Worm (Caenorhabditis elegans) whole organism, L1 larva: ENCODE results near the gene nhr-4.

ENCODE experiments used
- C34B4.2 ChIP-seq: sonication (generic microtip); optimal IDR thresholded peaks from 2 replicates; lab custom pipeline; 2017; ENCODE audit warnings: mild to moderate bottlenecking, missing genetic modification characterization, missing compliant biosample characterization
- Y116A8C.19 ChIP-seq: sonication (generic microtip); optimal IDR thresholded peaks from 2 replicates; lab custom pipeline; 2016; ENCODE audit warnings: missing compliant biosample characterization, missing genetic modification characterization, borderline replicate concordance
- ceh-8 ChIP-seq: fragments of 200-800 bp; sonication (Bioruptor generic); optimal IDR thresholded peaks from 2 replicates; lab custom pipeline; 2018; ENCODE audit warnings: mild to moderate bottlenecking, missing genetic modification characterization, moderate library complexity, missing compliant biosample characterization
- ceh-88 ChIP-seq: fragments of 200-800 bp; sonication (Bioruptor generic); IDR thresholded peaks from 2 replicates; pipeline ENCODE4 v1.3.6; 2022; ENCODE audit warnings: missing genetic modification characterization, missing compliant biosample characterization
- ceh-90 ChIP-seq: sonication (generic microtip); optimal IDR thresholded peaks from 2 replicates; lab custom pipeline; 2016; ENCODE audit warnings: missing genetic modification characterization, missing compliant biosample characterization
- dpl-1 ChIP-seq, 3 experiments: fragments of 150-350 bp in 2 of 3; sonication (generic microtip) in 1 of 3; optimal IDR thresholded peaks; 2 replicates each; lab custom pipeline; 2014 to 2017; ENCODE audit warnings: missing biosample characterization in 3 of 3, missing genetic modification characterization in 3 of 3, missing genetic modification reagents in 3 of 3
- efl-1 ChIP-seq, 4 experiments: fragments of 150-350 bp; optimal IDR thresholded peaks in 3 of 4; peaks in 1 of 4; 1 replicate in 1 of 4; 2 replicates in 3 of 4; lab custom pipeline; 2014; ENCODE audit warnings: missing biosample characterization in 2 of 4, missing genetic modification characterization in 2 of 4, missing genetic modification reagents in 2 of 4
- egl-13 ChIP-seq: sonication (generic microtip); optimal IDR thresholded peaks from 2 replicates; lab custom pipeline; 2016; ENCODE audit warnings: missing genotype, missing genetic modification reagents, missing genetic modification characterization, missing compliant biosample characterization
- egl-27 ChIP-seq, 2 experiments: fragments of 150-350 bp in 1 of 2; sonication (generic microtip); optimal IDR thresholded peaks; 3 replicates each; lab custom pipeline; 2017 to 2018; ENCODE audit warnings: missing biosample characterization in 2 of 2, missing genetic modification characterization in 2 of 2, missing genetic modification reagents in 2 of 2
- fkh-10 ChIP-seq: sonication (generic microtip); optimal IDR thresholded peaks from 2 replicates; lab custom pipeline; 2017; ENCODE audit warnings: missing biosample characterization, missing genetic modification reagents, missing genetic modification characterization
- fkh-8 ChIP-seq: sonication (generic microtip); optimal IDR thresholded peaks from 2 replicates; lab custom pipeline; 2016; ENCODE audit warnings: mild to moderate bottlenecking, missing genetic modification characterization, missing compliant biosample characterization
- fos-1 ChIP-seq: fragments of 150-350 bp; optimal IDR thresholded peaks from 2 replicates; lab custom pipeline; 2014; ENCODE audit warnings: missing biosample characterization, missing genetic modification characterization
- hpl-2 ChIP-seq: fragments of 150-350 bp; optimal IDR thresholded peaks from 2 replicates; lab custom pipeline; 2014; ENCODE audit warnings: missing biosample characterization, missing genetic modification reagents, missing genetic modification characterization
- irx-1 ChIP-seq: sonication (generic microtip); optimal IDR thresholded peaks from 2 replicates; lab custom pipeline; 2016; ENCODE audit warnings: missing genetic modification characterization, missing compliant biosample characterization
- isw-1 ChIP-seq: fragments of 200-800 bp; sonication (Bioruptor generic); IDR thresholded peaks from 2 replicates; pipeline ENCODE4 v1.3.6; 2022; ENCODE audit warnings: missing genetic modification characterization, missing compliant biosample characterization
- lin-13 ChIP-seq: fragments of 150-350 bp; optimal IDR thresholded peaks from 2 replicates; lab custom pipeline; 2014; ENCODE audit warnings: missing biosample characterization, missing genetic modification reagents, missing genetic modification characterization
- lin-15B ChIP-seq: fragments of 150-350 bp; sonication (generic microtip); optimal IDR thresholded peaks from 3 replicates; lab custom pipeline; 2014; ENCODE audit warnings: missing biosample characterization, missing genetic modification characterization
- mdl-1 ChIP-seq, 2 experiments: fragments of 150-350 bp; optimal IDR thresholded peaks; 2 replicates each; lab custom pipeline; 2014 to 2017; ENCODE audit warnings: missing biosample characterization in 2 of 2, missing genetic modification characterization in 2 of 2, inconsistent platforms in 1 of 2
- nhr-19 ChIP-seq: fragments of 200-800 bp; sonication (Bioruptor generic); conservative IDR thresholded peaks from 2 replicates; pipeline ENCODE4 v1.3.6; 2022; ENCODE audit warnings: missing genetic modification characterization, missing compliant biosample characterization
- nhr-237 ChIP-seq: fragments of 150-350 bp; optimal IDR thresholded peaks from 2 replicates; lab custom pipeline; 2014; ENCODE audit warnings: missing biosample characterization, missing genetic modification characterization
- nhr-47 ChIP-seq: sonication (generic microtip); optimal IDR thresholded peaks from 2 replicates; lab custom pipeline; 2016; ENCODE audit warnings: mild to moderate bottlenecking, missing genetic modification characterization, moderate library complexity, missing compliant biosample characterization
- nhr-71 ChIP-seq: sonication (generic microtip); optimal IDR thresholded peaks from 2 replicates; lab custom pipeline; 2016; ENCODE audit warnings: mild to moderate bottlenecking, missing genetic modification characterization, moderate library complexity, missing compliant biosample characterization
- nhr-76 ChIP-seq: sonication (generic microtip); optimal IDR thresholded peaks from 2 replicates; lab custom pipeline; 2017; ENCODE audit warnings: missing biosample characterization, missing genetic modification characterization
- pax-3 ChIP-seq: fragments of 200-800 bp; sonication (Bioruptor generic); optimal IDR thresholded peaks from 2 replicates; lab custom pipeline; 2018; ENCODE audit warnings: mild to moderate bottlenecking, missing genetic modification characterization, moderate library complexity, missing compliant biosample characterization
- snu-23 ChIP-seq: sonication (generic microtip); optimal IDR thresholded peaks from 2 replicates; lab custom pipeline; 2016; ENCODE audit warnings: missing genetic modification characterization, missing compliant biosample characterization
- sox-4 ChIP-seq: sonication (generic microtip); optimal IDR thresholded peaks from 2 replicates; lab custom pipeline; 2016; ENCODE audit warnings: missing genetic modification characterization, missing compliant biosample characterization
- sup-37 ChIP-seq: fragments of 200-800 bp; sonication (Bioruptor generic); optimal IDR thresholded peaks from 2 replicates; lab custom pipeline; 2018; ENCODE audit warnings: mild to moderate bottlenecking, missing genetic modification characterization, missing compliant biosample characterization
- swsn-7 ChIP-seq: sonication (generic microtip); optimal IDR thresholded peaks from 2 replicates; lab custom pipeline; 2016; ENCODE audit warnings: missing genetic modification characterization, missing compliant biosample characterization
- tbx-2 ChIP-seq: sonication (generic microtip); optimal IDR thresholded peaks from 2 replicates; lab custom pipeline; 2016; ENCODE audit warnings: missing genetic modification characterization, missing compliant biosample characterization
- tlp-1 ChIP-seq: fragments of 150-350 bp; optimal IDR thresholded peaks from 2 replicates; lab custom pipeline; 2014; ENCODE audit warnings: missing biosample characterization, missing genetic modification characterization
- unc-30 ChIP-seq: sonication (generic microtip); optimal IDR thresholded peaks from 2 replicates; lab custom pipeline; 2017; ENCODE audit warnings: missing biosample characterization, missing genetic modification characterization
- unc-62 ChIP-seq: fragments of 150-350 bp; optimal IDR thresholded peaks from 2 replicates; lab custom pipeline; 2014; ENCODE audit warnings: missing biosample characterization, missing genetic modification reagents, missing genetic modification characterization
- unc-98 ChIP-seq: fragments of 200-800 bp; sonication (Bioruptor generic); IDR thresholded peaks from 2 replicates; pipeline ENCODE4 v1.3.6; 2022; ENCODE audit warnings: missing genetic modification characterization, missing compliant biosample characterization
- xbp-1 ChIP-seq: sonication (generic microtip); optimal IDR thresholded peaks from 2 replicates; lab custom pipeline; 2016; ENCODE audit warnings: missing genetic modification characterization, missing compliant biosample characterization
- ztf-11 ChIP-seq, 2 experiments: sonication (generic microtip); optimal IDR thresholded peaks; 2 replicates each; lab custom pipeline; 2016 to 2017; ENCODE audit warnings: missing genetic modification characterization in 2 of 2, missing biosample characterization in 1 of 2, missing compliant biosample characterization in 1 of 2
- ztf-4 ChIP-seq: fragments of 150-350 bp; optimal IDR thresholded peaks from 2 replicates; lab custom pipeline; 2014; ENCODE audit warnings: missing biosample characterization, missing genetic modification characterization

The nhr-4 gene

DNA sequence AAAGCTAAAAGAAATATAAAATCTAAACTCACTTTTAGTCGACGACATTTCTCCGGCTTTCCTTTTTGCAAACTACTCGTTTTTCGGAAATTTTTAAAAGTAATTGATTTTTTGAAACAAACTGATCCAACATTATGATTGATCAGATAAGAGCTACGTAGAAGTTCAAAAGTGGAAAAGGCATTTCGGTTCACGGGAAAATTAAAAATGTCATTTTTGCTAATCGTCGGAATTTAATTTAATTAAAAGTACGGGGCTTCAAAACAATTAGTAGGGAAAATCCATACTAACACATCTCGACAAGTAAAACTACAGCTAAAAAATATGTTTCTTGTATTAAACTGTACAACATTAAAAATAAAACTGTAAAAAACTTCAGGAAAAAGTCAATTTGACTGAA is 29.5 kb upstream of the nhr-4 start, which contains the start of gene K07F5.8:
Gene K07F5.8, minus strand, starts transcription at position 101 of the 400 bp plus-strand sequence.
- TF ChIP-seq fkh-10 (GFP tag; lab: Kevin White, UChicago) (no peak), egl-13 (no peak), unc-62 (GFP tag; lab: Kevin White, UChicago) (no peak), nhr-76 (tag; lab: Kevin White, UChicago) (no peak), nhr-19 (no peak)
- TF ChIP-seq, all 84 proteins: peak for 0

DNA sequence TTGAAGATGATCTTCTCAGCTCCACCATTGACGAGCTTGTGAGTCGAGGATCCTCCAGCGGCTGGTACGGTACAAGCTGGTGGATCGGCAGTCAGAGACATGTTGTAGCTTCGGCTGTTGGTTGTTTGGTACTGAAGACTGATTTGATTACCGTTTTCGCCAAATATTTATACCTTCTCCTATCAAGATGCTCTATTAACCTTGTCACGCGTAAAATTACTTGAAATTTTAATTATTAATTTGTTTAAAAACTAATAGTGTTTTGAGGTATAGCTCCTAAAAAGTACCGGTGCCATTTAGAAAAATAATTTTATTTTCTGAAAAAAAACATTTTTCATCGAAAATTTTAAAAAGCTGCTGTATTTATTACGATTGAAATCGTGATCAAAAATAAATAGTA is 28.2 kb upstream of the nhr-4 start, which contains the start of gene ssp-10:
Gene ssp-10, minus strand, starts transcription at position 101 of the 400 bp plus-strand sequence.
- TF ChIP-seq tbx-2 (tag; lab: Kevin White, UChicago) (no peak), nhr-76 (tag; lab: Kevin White, UChicago) (no peak), nhr-237 (no peak), unc-98 (no peak), sox-4 (tag; lab: Kevin White, UChicago) (no peak), fkh-8 (no peak), egl-27 (tag; optimal IDR thresholded peaks at IDR 0.05; lab: Kevin White, UChicago) (no peak), ceh-8 (GFP tag; lab: Kevin White, UChicago) (no peak), mdl-1 (tag; optimal IDR thresholded peaks at IDR 0.05; lab: Kevin White, UChicago) (no peak), sup-37 (no peak)

ce11 chrIV:9852250-9852649 is 26.9 kb upstream of the nhr-4 start, which contains the start of gene ssq-1:
TSS of gene ssq-1 (plus strand) at chrIV:9852550.
- TF ChIP-seq unc-30 (tag; lab: Kevin White, UChicago) (no peak), C34B4.2 (tag; lab: Kevin White, UChicago) (no peak), Y116A8C.19 (tag; lab: Kevin White, UChicago) (no peak), nhr-47 (no peak), ceh-8 (GFP tag; lab: Kevin White, UChicago) (no peak), sox-4 (tag; lab: Kevin White, UChicago) (no peak), ztf-4 (tag; lab: Kevin White, UChicago) (no peak), unc-98 (no peak), pax-3 (no peak), fos-1 (tag; lab: Kevin White, UChicago) (no peak), irx-1 (tag; lab: Kevin White, UChicago) (no peak), xbp-1 (no peak), ceh-88 (GFP tag; lab: Robert Waterston, UW) (no peak), tlp-1 (tag; lab: Kevin White, UChicago) (no peak), hpl-2 (no peak), lin-15B (no peak), isw-1 (no peak), swsn-7 (tag; lab: Kevin White, UChicago) (no peak)

- TF ChIP-seq efl-1 (optimal IDR thresholded peaks at IDR 0.05; lab: Kevin White, UChicago) = no peak
- TF ChIP-seq efl-1 (GFP tag; optimal IDR thresholded peaks at IDR 0.05 in 1 of 2; lab: Kevin White, UChicago) = no peak
- TF ChIP-seq ceh-90 = no peak
- no peak for TF ChIP-seq lin-13 (GFP tag; lab: Kevin White, UChicago)
- TF ChIP-seq ztf-11 (tag; optimal IDR thresholded peaks at IDR 0.05; lab: Kevin White, UChicago) = no peak
- TF ChIP-seq nhr-71 = no peak
- TF ChIP-seq snu-23 (GFP tag; lab: Kevin White, UChicago) = no peak
- no peak for TF ChIP-seq C34B4.2 (tag; lab: Kevin White, UChicago)
- no peak for TF ChIP-seq dpl-1 (GFP tag; optimal IDR thresholded peaks at IDR 0.05; lab: Kevin White, UChicago)
- TF ChIP-seq sup-37 = no peak
Measured at ce11 chrIV:9852818-9853466, 26.2 kb upstream of the nhr-4 start.
